Worm (Caenorhabditis elegans): Measurements from ENCODE around the gene crn-5.

- TF ChIP-seq snpc-4 (tag; optimal IDR thresholded peaks at IDR 0.05) (no peak), nhr-12 (tag; optimal IDR thresholded peaks at IDR 0.05) (no peak), pag-3 (tag; optimal IDR thresholded peaks at IDR 0.05; ENCODE audit: borderline replicate concordance, insufficient read depth) (no peak)
Observed at ce11 chrII:10603560-10603959, 11.0 kb downstream of the crn-5 start.

All from whole organism, L1 larva.